Worm (Caenorhabditis elegans) whole organism, L3 larva: ENCODE measurements around the gene C14B4.2.

Experiments used
- aly-2 ChIP-seq: fragments of 150-350 bp; optimal IDR thresholded peaks from 2 replicates; lab custom pipeline; 2014; ENCODE audit warnings: missing biosample characterization, missing genetic modification characterization
- ama-1 ChIP-seq: fragments of 150-350 bp; optimal IDR thresholded peaks from 2 replicates; lab custom pipeline; 2018
- jun-1 ChIP-seq: fragments of 150-350 bp; optimal IDR thresholded peaks from 2 replicates; lab custom pipeline; 2014; ENCODE audit warnings: missing biosample characterization, missing genetic modification reagents, missing genetic modification characterization
- snpc-4 ChIP-seq: fragments of 150-350 bp; optimal IDR thresholded peaks from 2 replicates; lab custom pipeline; 2014; ENCODE audit warnings: missing biosample characterization, missing genetic modification characterization
- ztf-11 ChIP-seq: fragments of 150-350 bp; optimal IDR thresholded peaks from 2 replicates; lab custom pipeline; 2014; ENCODE audit warnings: missing biosample characterization, missing genetic modification characterization

DNA sequence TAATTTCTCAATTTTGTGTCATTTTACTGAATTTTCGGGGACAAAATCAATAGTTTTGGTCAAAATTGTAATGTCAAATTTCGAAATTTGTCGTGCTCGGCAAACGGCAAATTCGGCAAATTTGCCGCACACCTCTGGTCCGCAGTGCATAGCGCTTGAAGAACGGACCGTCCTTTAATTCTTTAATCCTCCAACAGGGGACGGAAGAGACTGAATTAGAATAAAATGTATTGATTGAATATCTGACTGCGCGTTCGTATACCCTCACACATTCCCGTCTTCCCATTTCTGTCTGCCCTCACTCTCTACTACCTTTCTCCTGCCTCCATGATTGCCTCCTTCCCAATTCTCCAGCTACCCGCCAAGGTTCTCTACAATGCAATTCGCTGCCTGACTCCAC is 63.2 kb downstream of the C14B4.2 start, which contains the start of gene F55C9.14:
- no peak for TF ChIP-seq aly-2 (tag; lab: Kevin White, UChicago)
- no peak for TF ChIP-seq ztf-11 (tag; lab: Kevin White, UChicago)
- TF ChIP-seq ama-1, result no peak
- no peak for TF ChIP-seq snpc-4 (tag; lab: Kevin White, UChicago)
- no peak for TF ChIP-seq jun-1 (tag; lab: Kevin White, UChicago)
